Fruit fly (Drosophila melanogaster) whole organism, embryonic: ENCODE measurements around the gene CG12818.

Source experiments
- Abd-B ChIP-seq: fragments of 200-800 bp; sonication (Bioruptor generic); optimal IDR thresholded peaks from 2 replicates; lab custom pipeline; 2018; ENCODE audit warnings: missing biosample characterization, mild to moderate bottlenecking, missing genetic modification characterization, moderate library complexity
- CG11085 ChIP-seq: fragments of 200-800 bp; sonication (Bioruptor generic); IDR thresholded peaks from 2 replicates; pipeline ENCODE4 v1.3.6; 2022; ENCODE audit warnings: missing biosample characterization, missing genetic modification characterization
- CG11456 ChIP-seq: fragments of 200-800 bp; sonication (Bioruptor generic); IDR thresholded peaks from 3 replicates; pipeline ENCODE4 v1.3.6; 2022; ENCODE audit warnings: missing biosample characterization, missing genetic modification characterization
- CG12219 ChIP-seq: fragments of 200-800 bp; sonication (Bioruptor generic); optimal IDR thresholded peaks from 3 replicates; lab custom pipeline; 2018; ENCODE audit warnings: missing biosample characterization, mild to moderate bottlenecking, missing genetic modification characterization
- CG12659 ChIP-seq: fragments of 200-800 bp; sonication (Bioruptor generic); optimal IDR thresholded peaks from 3 replicates; lab custom pipeline; 2017; ENCODE audit warnings: mild to moderate bottlenecking, missing biosample characterization, missing genetic modification reagents, missing genetic modification characterization
- CG13624 ChIP-seq: fragments of 200-800 bp; sonication (Bioruptor generic); optimal IDR thresholded peaks from 2 replicates; lab custom pipeline; 2016; ENCODE audit warnings: missing biosample characterization, missing genetic modification characterization
- CG14441 ChIP-seq: fragments of 200-800 bp; sonication (Bioruptor generic); IDR thresholded peaks from 2 replicates; pipeline ENCODE4 v1.3.6; 2022; ENCODE audit warnings: missing biosample characterization, missing genetic modification characterization
- CG15011 ChIP-seq: fragments of 200-800 bp; sonication (Bioruptor generic); optimal IDR thresholded peaks from 3 replicates; lab custom pipeline; 2018; ENCODE audit warnings: missing biosample characterization, mild to moderate bottlenecking, missing genetic modification characterization
- CG1647 ChIP-seq: fragments of 200-800 bp; sonication (Bioruptor generic); optimal IDR thresholded peaks from 3 replicates; lab custom pipeline; 2016; ENCODE audit warnings: missing biosample characterization, missing genetic modification characterization
- CG16813 ChIP-seq: fragments of 200-800 bp; sonication (Bioruptor generic); IDR thresholded peaks from 3 replicates; pipeline ENCODE4 v1.3.6; 2022; ENCODE audit warnings: missing biosample characterization, missing genetic modification characterization; ENCODE audit not compliant: partially characterized antibody
- CG17361 ChIP-seq: fragments of 200-800 bp; sonication (Bioruptor generic); IDR thresholded peaks from 3 replicates; pipeline ENCODE4 v1.3.6; 2022; ENCODE audit warnings: missing biosample characterization, missing genetic modification characterization
- CG2120 ChIP-seq: fragments of 200-800 bp; sonication (Bioruptor generic); optimal IDR thresholded peaks from 3 replicates; lab custom pipeline; 2016; ENCODE audit warnings: missing biosample characterization, missing genetic modification characterization
- CG2202 ChIP-seq: fragments of 200-800 bp; sonication (Bioruptor generic); optimal IDR thresholded peaks from 2 replicates; lab custom pipeline; 2018; ENCODE audit warnings: missing biosample characterization, mild to moderate bottlenecking, missing genetic modification characterization
- CG2678 ChIP-seq: fragments of 200-800 bp; sonication (Bioruptor generic); optimal IDR thresholded peaks from 3 replicates; lab custom pipeline; 2019; ENCODE audit warnings: missing biosample characterization, mild to moderate bottlenecking, missing genetic modification characterization, moderate library complexity
- CG2889 ChIP-seq: fragments of 200-800 bp; sonication (Bioruptor generic); IDR thresholded peaks from 3 replicates; pipeline ENCODE4 v1.3.6; 2022; ENCODE audit warnings: missing biosample characterization, missing genetic modification characterization
- CG31224 ChIP-seq: fragments of 200-800 bp; sonication (Bioruptor generic); IDR thresholded peaks from 2 replicates; pipeline ENCODE4 v1.3.6; 2022; ENCODE audit warnings: missing biosample characterization, missing genetic modification characterization
- CG3847 ChIP-seq: fragments of 200-800 bp; sonication (Bioruptor generic); IDR thresholded peaks from 2 replicates; pipeline ENCODE4 v1.3.6; 2022; ENCODE audit warnings: missing biosample characterization, missing genetic modification characterization
- CG4424 ChIP-seq: fragments of 200-800 bp; sonication (Bioruptor generic); optimal IDR thresholded peaks from 3 replicates; lab custom pipeline; 2016; ENCODE audit warnings: missing biosample characterization, missing genetic modification characterization
- CG6765 ChIP-seq: fragments of 200-800 bp; sonication (Bioruptor generic); optimal IDR thresholded peaks from 3 replicates; lab custom pipeline; 2017; ENCODE audit warnings: missing biosample characterization, mild to moderate bottlenecking, missing genetic modification characterization
- CG7556 ChIP-seq: fragments of 200-800 bp; sonication (Bioruptor generic); optimal IDR thresholded peaks from 2 replicates; lab custom pipeline; 2017; ENCODE audit warnings: missing biosample characterization, mild to moderate bottlenecking, missing genetic modification characterization
- CG8290 ChIP-seq, 3 experiments: fragments of 200-800 bp; sonication (Bioruptor generic); optimal IDR thresholded peaks; 2 replicates each; lab custom pipeline; 2016 to 2019; ENCODE audit warnings: missing biosample characterization in 3 of 3, missing genetic modification characterization in 3 of 3, mild to moderate bottlenecking in 2 of 3, moderate library complexity in 1 of 3
- CG9797 ChIP-seq: fragments of 200-800 bp; sonication (Bioruptor generic); optimal IDR thresholded peaks from 3 replicates; lab custom pipeline; 2018; ENCODE audit warnings: missing biosample characterization, mild to moderate bottlenecking, missing genetic modification characterization
- CG9932 ChIP-seq: fragments of 200-800 bp; sonication (Bioruptor generic); IDR thresholded peaks from 2 replicates; pipeline ENCODE4 v1.3.6; 2022; ENCODE audit warnings: missing biosample characterization, missing genetic modification characterization
- Dp ChIP-seq: fragments of 200-800 bp; sonication (Bioruptor generic); optimal IDR thresholded peaks from 2 replicates; lab custom pipeline; 2018; ENCODE audit warnings: missing biosample characterization, mild to moderate bottlenecking, missing genetic modification characterization, moderate library complexity
- Dref ChIP-seq: fragments of 200-800 bp; sonication (Bioruptor generic); IDR thresholded peaks from 2 replicates; pipeline ENCODE4 v1.3.6; 2022; ENCODE audit warnings: missing biosample characterization, missing genetic modification characterization
- Gug ChIP-seq: fragments of 200-800 bp; sonication (Bioruptor generic); IDR thresholded peaks from 4 replicates; pipeline ENCODE4 v1.3.6; 2022; ENCODE audit warnings: missing biosample characterization, missing genetic modification characterization
- HLHmδ ChIP-seq: fragments of 200-800 bp; sonication (Bioruptor generic); optimal IDR thresholded peaks from 2 replicates; lab custom pipeline; 2018; ENCODE audit warnings: missing biosample characterization, mild to moderate bottlenecking, missing genetic modification characterization, moderate library complexity
- Hr39 ChIP-seq: fragments of >200 bp; optimal IDR thresholded peaks from 2 replicates; lab custom pipeline; 2017
- Med ChIP-seq: fragments of 200-800 bp; sonication (Bioruptor generic); peaks from one replicate; lab custom pipeline; 2016; ENCODE audit warnings: missing biosample characterization, missing genetic modification characterization, mild to moderate bottlenecking, inconsistent platforms, moderate library complexity
- Mes4 ChIP-seq: fragments of 200-800 bp; sonication (Bioruptor generic); optimal IDR thresholded peaks from 2 replicates; lab custom pipeline; 2016; ENCODE audit warnings: missing biosample characterization, missing genetic modification characterization
- Oaz ChIP-seq: fragments of 200-800 bp; sonication (Bioruptor generic); IDR thresholded peaks from 2 replicates; pipeline ENCODE4 v1.3.6; 2022; ENCODE audit warnings: missing biosample characterization, missing genetic modification characterization
- Optix ChIP-seq: fragments of 200-800 bp; sonication (Bioruptor generic); IDR thresholded peaks from 3 replicates; pipeline ENCODE4 v1.3.6; 2022; ENCODE audit warnings: missing biosample characterization, missing genetic modification characterization
- Pdp1 ChIP-seq, 2 experiments: fragments of 200-800 bp; sonication (Bioruptor generic); optimal IDR thresholded peaks; 3 replicates each; lab custom pipeline; 2016; ENCODE audit warnings: missing biosample characterization in 2 of 2, missing genetic modification characterization in 2 of 2, mild to moderate bottlenecking in 1 of 2, moderate library complexity in 1 of 2
- Poxn ChIP-seq: fragments of 200-800 bp; sonication (Bioruptor generic); IDR thresholded peaks from 2 replicates; pipeline ENCODE4 v1.3.6; 2022; ENCODE audit warnings: missing biosample characterization, missing genetic modification characterization
- Taf1 ChIP-seq: fragments of 200-800 bp; sonication (Bioruptor generic); IDR thresholded peaks from 2 replicates; pipeline ENCODE4 v1.3.6; 2022; ENCODE audit warnings: missing biosample characterization, missing genetic modification characterization
- YL-1 ChIP-seq: fragments of 200-800 bp; sonication (Bioruptor generic); optimal IDR thresholded peaks from 3 replicates; lab custom pipeline; 2017; ENCODE audit warnings: missing biosample characterization, mild to moderate bottlenecking, missing genetic modification characterization
- br ChIP-seq: fragments of >200 bp; optimal IDR thresholded peaks from 2 replicates; lab custom pipeline; 2017
- chm ChIP-seq: fragments of 200-800 bp; sonication (Bioruptor generic); IDR thresholded peaks from 2 replicates; pipeline ENCODE4 v1.3.6; 2022; ENCODE audit warnings: missing biosample characterization, missing genetic modification characterization
- fd102C ChIP-seq: fragments of 200-800 bp; sonication (Bioruptor generic); optimal IDR thresholded peaks from 2 replicates; lab custom pipeline; 2018; ENCODE audit warnings: missing biosample characterization, mild to moderate bottlenecking, missing genetic modification characterization, moderate library complexity
- gcm2 ChIP-seq: fragments of 200-800 bp; sonication (Bioruptor generic); optimal IDR thresholded peaks from 2 replicates; lab custom pipeline; 2016; ENCODE audit warnings: missing biosample characterization, missing genetic modification characterization
- gsb-n ChIP-seq: fragments of 200-800 bp; sonication (Bioruptor generic); optimal IDR thresholded peaks from 3 replicates; lab custom pipeline; 2018; ENCODE audit warnings: missing biosample characterization, mild to moderate bottlenecking, missing genetic modification characterization
- hb ChIP-seq: fragments of 200-800 bp; sonication (Bioruptor generic); IDR thresholded peaks from 3 replicates; pipeline ENCODE4 v1.3.6; 2022; ENCODE audit warnings: missing biosample characterization, missing genetic modification characterization; ENCODE audit not compliant: partially characterized antibody
- hth ChIP-seq: fragments of >200 bp; optimal IDR thresholded peaks from 2 replicates; lab custom pipeline; 2017; ENCODE audit warnings: inconsistent platforms
- nom ChIP-seq: fragments of 200-800 bp; sonication (Bioruptor generic); optimal IDR thresholded peaks from 2 replicates; lab custom pipeline; 2017; ENCODE audit warnings: missing biosample characterization, missing genetic modification characterization, mild to moderate bottlenecking, moderate library complexity, missing genetic modification reagents
- psq ChIP-seq: fragments of 200-800 bp; sonication (Bioruptor generic); optimal IDR thresholded peaks from 2 replicates; lab custom pipeline; 2017; ENCODE audit warnings: missing biosample characterization, missing genetic modification characterization
- scrt ChIP-seq: fragments of 200-800 bp; sonication (Bioruptor generic); optimal IDR thresholded peaks from 2 replicates; lab custom pipeline; 2018; ENCODE audit warnings: missing biosample characterization, mild to moderate bottlenecking, missing genetic modification characterization, moderate library complexity
- sd ChIP-seq: fragments of 200-800 bp; sonication (Bioruptor generic); optimal IDR thresholded peaks from 3 replicates; lab custom pipeline; 2018; ENCODE audit warnings: missing biosample characterization, mild to moderate bottlenecking, missing genetic modification characterization, moderate library complexity
- sna ChIP-seq: fragments of 200-800 bp; sonication (Bioruptor generic); IDR thresholded peaks from 2 replicates; pipeline ENCODE4 v1.3.6; 2022; ENCODE audit warnings: missing biosample characterization, missing genetic modification characterization; ENCODE audit not compliant: partially characterized antibody
- tx ChIP-seq: fragments of 200-800 bp; sonication (Bioruptor generic); optimal IDR thresholded peaks from 2 replicates; lab custom pipeline; 2016; ENCODE audit warnings: missing biosample characterization, missing genetic modification characterization
- zf30C ChIP-seq: fragments of 200-800 bp; sonication (Bioruptor generic); optimal IDR thresholded peaks from 3 replicates; lab custom pipeline; 2018; ENCODE audit warnings: missing biosample characterization, mild to moderate bottlenecking, missing genetic modification characterization

CG12818 gene

dm6 chr3R:10350741-10351629, 19.6 kb downstream of the CG12818 start (continued):
- no peak for TF ChIP-seq Mes4
- no peak for TF ChIP-seq Hr39 (lab: Kevin White, UChicago)
- TF ChIP-seq tx (GFP tag; lab: Kevin White, UChicago) = peak; percentile 63
- peak; percentile 92 for TF ChIP-seq CG2678 (tag; lab: Kevin White, UChicago)
- TF ChIP-seq CG8290 (GFP tag; optimal IDR thresholded peaks at IDR 0.05; lab: Kevin White, UChicago) = no peak
- peak in 1 of 2 experiments; percentile 82 for TF ChIP-seq CG8290 (tag; optimal IDR thresholded peaks at IDR 0.05; lab: Kevin White, UChicago)
- no peak for TF ChIP-seq hth
- TF ChIP-seq HLHmδ (GFP tag; lab: Kevin White, UChicago) = peak; percentile 93
- peak; percentile 2 for TF ChIP-seq scrt (GFP tag; lab: Kevin White, UChicago)
- TF ChIP-seq CG15011 (GFP tag; lab: Kevin White, UChicago) = peak; percentile 74
- peak; percentile 23 for TF ChIP-seq psq (GFP tag; lab: Kevin White, UChicago)
- TF ChIP-seq sd = peak; percentile 42
- no peak for TF ChIP-seq CG31224
- TF ChIP-seq CG4424 = peak; percentile 83
- TF ChIP-seq Abd-B (GFP tag; lab: Kevin White, UChicago) = peak; percentile 75
- no peak for TF ChIP-seq CG3847 (GFP tag; lab: Robert Waterston, UW)
- no peak for TF ChIP-seq Dref
- no peak for TF ChIP-seq Taf1 (GFP tag; lab: Robert Waterston, UW)
- peak; percentile 91 for TF ChIP-seq CG7556 (GFP tag; lab: Kevin White, UChicago)
- peak; percentile 1 for TF ChIP-seq CG1647 (GFP tag; lab: Kevin White, UChicago)
- no peak for TF ChIP-seq sna (GFP tag; lab: Robert Waterston, UW)
- no peak for TF ChIP-seq nom (GFP tag; lab: Kevin White, UChicago)
- TF ChIP-seq CG6765 (GFP tag; lab: Kevin White, UChicago) = peak; percentile 67
- peak; percentile 88 for TF ChIP-seq CG13624 (GFP tag; lab: Kevin White, UChicago)
- TF ChIP-seq Pdp1 (GFP tag; optimal IDR thresholded peaks at IDR 0.05; lab: Kevin White, UChicago) = peak; percentile 41 to 72
- TF ChIP-seq Oaz (GFP tag; lab: Robert Waterston, UW) = no peak
- TF ChIP-seq CG14441 (GFP tag; lab: Robert Waterston, UW) = no peak
- TF ChIP-seq CG12659 = peak; percentile 91
- peak; percentile 72 for TF ChIP-seq Gug (GFP tag; lab: Robert Waterston, UW)
- peak; percentile 94 for TF ChIP-seq CG2120 (GFP tag; lab: Kevin White, UChicago)
- no peak for TF ChIP-seq CG11456 (GFP tag; lab: Robert Waterston, UW)
- peak; percentile 39 for TF ChIP-seq zf30C (GFP tag; lab: Kevin White, UChicago)
- TF ChIP-seq chm (GFP tag; lab: Robert Waterston, UW) = no peak
- TF ChIP-seq gsb-n (tag; lab: Kevin White, UChicago) = peak; percentile 34
- TF ChIP-seq Med = peak; percentile 93
- no peak for TF ChIP-seq fd102C (GFP tag; lab: Kevin White, UChicago)
- no peak for TF ChIP-seq Poxn (GFP tag; lab: Robert Waterston, UW)
- TF ChIP-seq CG16813 (GFP tag; lab: Robert Waterston, UW) = no peak
- no peak for TF ChIP-seq CG11085
- no peak for TF ChIP-seq Dp (GFP tag; lab: Kevin White, UChicago)
- no peak for TF ChIP-seq CG17361 (GFP tag; lab: Robert Waterston, UW)
- no peak for TF ChIP-seq br (lab: Kevin White, UChicago)
- peak; percentile 35 for TF ChIP-seq YL-1
- peak; percentile 60 for TF ChIP-seq CG12219 (GFP tag; lab: Kevin White, UChicago)
- peak; percentile 27 for TF ChIP-seq CG2202
- no peak for TF ChIP-seq CG9932
- peak; percentile 62 for TF ChIP-seq gcm2 (GFP tag; lab: Kevin White, UChicago)
- no peak for TF ChIP-seq CG9797
- no peak for TF ChIP-seq Optix (GFP tag; lab: Robert Waterston, UW)
- no peak for TF ChIP-seq hb
- no peak for TF ChIP-seq CG2889
